Fruit fly (Drosophila melanogaster): ENCODE data around the gene Stip1.
A peak's percentile ranks its signal among the peaks of the same experiment; 100 is the strongest.

Gene Stip1

DNA sequence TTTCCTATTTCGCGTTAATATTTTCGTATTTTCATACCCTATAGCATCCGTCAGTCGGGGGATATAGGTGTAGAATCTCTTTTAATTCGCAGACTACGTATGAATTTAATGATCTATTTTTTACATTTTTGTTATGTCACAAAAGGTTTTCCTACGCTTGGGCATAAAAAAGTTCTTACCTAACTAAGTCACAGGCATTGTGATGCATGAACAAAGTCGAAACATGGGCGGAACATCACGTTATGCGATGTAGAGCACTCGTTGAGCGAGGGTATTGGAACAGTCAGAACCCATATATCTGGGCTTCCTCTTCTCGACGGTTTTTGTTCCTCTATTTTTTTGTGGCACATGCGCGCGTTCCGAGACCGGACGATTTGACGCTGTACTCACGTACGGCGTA, 14.3 kb downstream of the Stip1 start:
- TF ChIP-seq CG4496 (GFP tag; IDR thresholded peaks at IDR 0.05) (no peak), Ets98B (GFP tag; IDR thresholded peaks at IDR 0.05) (no peak), CG10348 (GFP tag; IDR thresholded peaks at IDR 0.05) (no peak), CG34367 (tag; optimal IDR thresholded peaks at IDR 0.05) (no peak), D1 (tag; optimal IDR thresholded peaks at IDR 0.05) (no peak), CG17806 (tag; optimal IDR thresholded peaks at IDR 0.05) (no peak), fd96Ca (GFP tag; IDR thresholded peaks at IDR 0.05) (no peak), CG12605 (GFP tag; IDR thresholded peaks at IDR 0.05) (no peak), rn (GFP tag; IDR thresholded peaks at IDR 0.05) (no peak), Pif1B (GFP tag; optimal IDR thresholded peaks at IDR 0.05) (no peak), CG8301 (tag; optimal IDR thresholded peaks at IDR 0.05) (no peak)

DNA sequence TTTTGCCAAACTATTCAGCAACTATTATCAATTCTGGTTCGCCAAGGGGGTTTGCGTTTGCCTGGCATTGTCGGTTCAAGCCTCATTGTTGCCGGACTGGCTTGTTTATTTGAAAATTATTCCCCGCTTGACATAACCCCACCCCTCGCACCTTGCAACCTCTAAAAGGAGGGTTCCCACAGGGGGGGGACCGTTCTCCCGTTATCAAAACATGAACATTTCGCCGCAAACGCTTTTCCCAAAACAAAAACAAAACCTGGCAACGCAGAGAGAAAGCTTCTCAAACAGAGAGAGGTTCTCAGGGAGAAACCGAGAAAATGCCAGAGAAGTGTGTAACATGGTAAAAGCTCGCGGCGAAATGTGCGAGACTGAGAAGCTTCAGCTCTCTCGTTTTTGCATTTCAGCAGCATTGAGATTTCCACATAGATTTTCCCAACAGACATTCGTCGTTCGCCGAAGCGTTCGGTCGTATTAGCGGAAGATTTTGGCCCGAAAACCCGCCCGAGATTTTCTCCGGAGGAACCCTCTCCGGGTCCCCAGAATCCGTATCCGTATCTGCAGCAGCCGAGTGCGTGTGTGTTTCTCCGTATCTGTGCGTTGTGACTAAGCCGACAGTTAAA, 15.0 kb downstream of the Stip1 start:
- TF ChIP-seq CG12605 (GFP tag; IDR thresholded peaks at IDR 0.05) (0 out of 2 replicates have a peak, but pooled peaks have one; percentile 35), CG4496 (GFP tag; IDR thresholded peaks at IDR 0.05) (peak; percentile 55; the same call in 2 of the 3 replicates), fd96Ca (GFP tag; IDR thresholded peaks at IDR 0.05) (0 out of 3 replicates have a peak, but pooled peaks have one; percentile 14), rn (GFP tag; IDR thresholded peaks at IDR 0.05) (no peak), CG8301 (tag; optimal IDR thresholded peaks at IDR 0.05) (no peak), CG10348 (GFP tag; IDR thresholded peaks at IDR 0.05) (no peak), Ets98B (GFP tag; IDR thresholded peaks at IDR 0.05) (peak; percentile 50), CG13204 (GFP tag; optimal IDR thresholded peaks at IDR 0.05) (no peak), CG17806 (tag; optimal IDR thresholded peaks at IDR 0.05) (no peak), CG15710 (tag; optimal IDR thresholded peaks at IDR 0.05) (no peak), CG9948 (tag; optimal IDR thresholded peaks at IDR 0.05) (no peak), CG8159 (tag; optimal IDR thresholded peaks at IDR 0.05) (no peak), CG34367 (tag; optimal IDR thresholded peaks at IDR 0.05) (no peak), Pif1A (GFP tag; optimal IDR thresholded peaks at IDR 0.05) (no peak), CG32121 (GFP tag; IDR thresholded peaks at IDR 0.05) (no peak; the same call in 1 of the 2 replicates)

DNA sequence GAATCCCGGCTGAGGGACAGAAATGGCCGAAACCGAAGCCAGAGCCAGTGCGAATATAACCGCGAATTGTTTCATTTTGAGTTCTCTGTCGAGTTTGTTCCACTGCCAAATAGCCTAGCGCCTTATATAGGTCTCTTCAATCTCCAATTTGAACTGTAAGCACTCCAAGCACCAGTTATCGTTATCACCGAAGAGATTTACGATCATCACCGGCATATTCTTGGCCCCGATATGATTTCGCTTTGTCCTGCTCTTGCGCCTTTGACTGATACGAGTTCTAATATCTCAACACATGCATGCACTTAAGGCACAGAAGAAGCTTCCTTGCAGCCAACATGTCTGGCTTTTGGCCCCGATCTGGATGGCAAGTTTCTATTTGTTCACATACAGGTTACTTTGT, 24.2 kb downstream of the Stip1 start, which contains the start of gene CG11912:
Gene CG11912, minus strand, starts transcription at position 101 of the 400 bp plus-strand sequence.
- no peak for TF ChIP-seq Ets98B (GFP tag; IDR thresholded peaks at IDR 0.05)
- no peak for TF ChIP-seq CG13204 (GFP tag; optimal IDR thresholded peaks at IDR 0.05)
- no peak for TF ChIP-seq gl (tag; optimal IDR thresholded peaks at IDR 0.05)
- TF ChIP-seq CG32121 (GFP tag; IDR thresholded peaks at IDR 0.05): no peak
- no peak for TF ChIP-seq CG4496 (GFP tag; IDR thresholded peaks at IDR 0.05)
- no peak for TF ChIP-seq CG8159 (tag; optimal IDR thresholded peaks at IDR 0.05)
- no peak for TF ChIP-seq CG8301 (tag; optimal IDR thresholded peaks at IDR 0.05)
- no peak for TF ChIP-seq EcR (GFP tag; optimal IDR thresholded peaks at IDR 0.05)
- no peak for TF ChIP-seq CG34367 (tag; optimal IDR thresholded peaks at IDR 0.05)
- no peak for TF ChIP-seq Pif1A (GFP tag; optimal IDR thresholded peaks at IDR 0.05)
- no peak for TF ChIP-seq CG9948 (tag; optimal IDR thresholded peaks at IDR 0.05)
- no peak for TF ChIP-seq Snoo (tag; optimal IDR thresholded peaks at IDR 0.05)
- TF ChIP-seq rn (GFP tag; IDR thresholded peaks at IDR 0.05): no peak
- no peak for TF ChIP-seq CG14655 (GFP tag; optimal IDR thresholded peaks at IDR 0.05)
- no peak for TF ChIP-seq CG12605 (GFP tag; IDR thresholded peaks at IDR 0.05)
- TF ChIP-seq CG17806 (tag; optimal IDR thresholded peaks at IDR 0.05): no peak
- TF ChIP-seq fd96Ca (GFP tag; IDR thresholded peaks at IDR 0.05): no peak
- TF ChIP-seq Pif1B (GFP tag; optimal IDR thresholded peaks at IDR 0.05): no peak
- TF ChIP-seq CG15710 (tag; optimal IDR thresholded peaks at IDR 0.05): no peak
- no peak for TF ChIP-seq D1 (tag; optimal IDR thresholded peaks at IDR 0.05)

DNA sequence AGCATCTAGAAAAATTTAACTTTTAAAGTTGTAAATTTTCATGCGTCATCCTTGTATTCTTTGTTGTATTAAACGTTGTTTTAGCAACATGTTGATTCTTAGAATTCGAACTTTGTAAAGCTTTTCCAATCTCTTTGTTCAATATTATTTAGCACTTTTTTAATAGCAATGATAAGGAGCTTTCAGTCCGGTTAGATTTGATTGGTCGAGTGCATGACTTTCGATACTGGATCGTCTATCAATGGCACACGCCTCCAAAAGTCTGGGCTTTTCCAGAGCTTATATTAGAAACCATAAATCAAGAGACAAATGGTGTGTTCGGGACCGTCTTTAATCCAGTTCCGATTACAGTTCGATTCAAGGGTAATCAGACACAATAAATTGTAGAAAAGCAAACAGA, 24.8 kb downstream of the Stip1 start:
- TF ChIP-seq CG17806 (tag; optimal IDR thresholded peaks at IDR 0.05) (no peak), Snoo (tag; optimal IDR thresholded peaks at IDR 0.05) (no peak), CG8159 (tag; optimal IDR thresholded peaks at IDR 0.05) (no peak), EcR (GFP tag; optimal IDR thresholded peaks at IDR 0.05) (no peak), CG10348 (GFP tag; IDR thresholded peaks at IDR 0.05) (no peak), CG15710 (tag; optimal IDR thresholded peaks at IDR 0.05) (no peak), rn (GFP tag; IDR thresholded peaks at IDR 0.05) (no peak), CG14655 (GFP tag; optimal IDR thresholded peaks at IDR 0.05) (no peak), CG8301 (tag; optimal IDR thresholded peaks at IDR 0.05) (no peak)

DNA sequence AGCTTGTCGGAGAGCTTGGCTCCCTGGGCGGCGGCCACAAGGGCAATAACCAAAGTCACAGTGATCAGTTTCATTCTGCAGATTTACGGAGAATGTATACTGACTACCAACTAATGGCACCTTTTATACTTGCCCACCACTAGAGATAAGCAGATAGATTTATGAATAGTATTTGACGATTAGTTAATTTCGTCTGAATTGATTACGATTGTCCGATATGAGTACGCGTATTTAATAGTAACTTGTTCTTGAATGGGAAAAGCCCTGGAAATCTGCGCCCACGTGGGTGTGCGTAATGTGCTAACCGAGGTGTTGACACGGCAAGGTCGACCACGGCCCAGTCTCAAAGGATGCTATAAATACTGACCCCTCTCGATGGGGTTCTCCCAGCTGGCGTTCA, 26.2 kb downstream of the Stip1 start, which contains the start of gene CG11911:
Gene CG11911, minus strand, starts transcription at position 101 of the 400 bp plus-strand sequence.
- TF ChIP-seq Ets98B (GFP tag; IDR thresholded peaks at IDR 0.05) (no peak), CG14655 (GFP tag; optimal IDR thresholded peaks at IDR 0.05) (no peak), D1 (tag; optimal IDR thresholded peaks at IDR 0.05) (no peak)

DNA sequence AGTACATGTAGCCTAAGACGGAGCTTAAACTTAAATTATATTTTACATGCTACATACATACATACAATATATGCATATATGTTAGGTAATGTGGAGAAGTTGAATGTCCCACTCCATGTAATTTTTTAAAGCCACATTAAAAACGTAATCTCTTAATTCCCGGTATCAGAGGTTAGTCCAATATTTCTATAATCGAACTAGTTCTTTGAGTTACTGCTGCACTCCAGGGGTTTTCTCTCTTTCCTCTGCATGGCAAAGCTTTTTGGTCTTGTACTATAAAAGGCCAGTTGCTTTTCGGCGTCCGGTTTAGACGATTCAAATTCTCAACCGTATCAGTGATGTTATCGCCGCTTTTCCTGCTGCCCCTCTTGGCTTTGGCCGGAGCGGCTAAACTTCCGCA, 26.9 kb downstream of the Stip1 start, which contains the start of gene CG33127:
Gene CG33127, plus strand, starts transcription at position 309 of the 400 bp plus-strand sequence.
- TF ChIP-seq CG13204 (GFP tag; optimal IDR thresholded peaks at IDR 0.05): no peak
- no peak for TF ChIP-seq CG34367 (tag; optimal IDR thresholded peaks at IDR 0.05)
- TF ChIP-seq gl (tag; optimal IDR thresholded peaks at IDR 0.05): no peak
- no peak for TF ChIP-seq EcR (GFP tag; optimal IDR thresholded peaks at IDR 0.05)
- no peak for TF ChIP-seq D1 (tag; optimal IDR thresholded peaks at IDR 0.05)
- TF ChIP-seq CG12605 (GFP tag; IDR thresholded peaks at IDR 0.05): no peak
- TF ChIP-seq CG4496 (GFP tag; IDR thresholded peaks at IDR 0.05): no peak
- TF ChIP-seq Pif1A (GFP tag; optimal IDR thresholded peaks at IDR 0.05): no peak
- TF ChIP-seq CG14655 (GFP tag; optimal IDR thresholded peaks at IDR 0.05): no peak

Data from whole organism, pupa.